Fruit fly (Drosophila melanogaster): Measurements from ENCODE around the gene CG14915.

The CG14915 gene

dm6 chr2L:11027825-11028496, 42.9 kb upstream of the CG14915 start:
- TF ChIP-seq Hnf4 (GFP tag; optimal IDR thresholded peaks at IDR 0.05) (no peak), fru (GFP tag; optimal IDR thresholded peaks at IDR 0.05) (no peak), h (GFP tag; optimal IDR thresholded peaks at IDR 0.05) (no peak), Dif (GFP tag; optimal IDR thresholded peaks at IDR 0.05; ENCODE audit: partially characterized antibody) (no peak), lola (GFP tag; optimal IDR thresholded peaks at IDR 0.05) (no peak), Vsx2 (GFP tag; optimal IDR thresholded peaks at IDR 0.05; ENCODE audit: partially characterized antibody) (no peak), dl (GFP tag; optimal IDR thresholded peaks at IDR 0.05; ENCODE audit: insufficient read depth in 1 of 2, partially characterized antibody in 2 of 2) (no peak), Dfd (GFP tag; optimal IDR thresholded peaks at IDR 0.05) (no peak), psq (GFP tag; optimal IDR thresholded peaks at IDR 0.05) (no peak), tai (GFP tag; optimal IDR thresholded peaks at IDR 0.05) (no peak), Jra (GFP tag; optimal IDR thresholded peaks at IDR 0.05) (no peak), GATAd (GFP tag; optimal IDR thresholded peaks at IDR 0.05) (no peak), OdsH (GFP tag; optimal IDR thresholded peaks at IDR 0.05) (no peak), pan (optimal IDR thresholded peaks at IDR 0.05) (no peak)

dm6 chr2L:11032285-11032970, 38.4 kb upstream of the CG14915 start:
- no peak for TF ChIP-seq Jra (GFP tag; optimal IDR thresholded peaks at IDR 0.05)

- no peak for TF ChIP-seq Hr83 (GFP tag; optimal IDR thresholded peaks at IDR 0.05; ENCODE audit: poor library complexity, severe bottlenecking)
- no peak for TF ChIP-seq Abd-B (GFP tag; optimal IDR thresholded peaks at IDR 0.05)
- no peak for TF ChIP-seq pan (optimal IDR thresholded peaks at IDR 0.05)
- no peak for TF ChIP-seq Vsx2 (GFP tag; optimal IDR thresholded peaks at IDR 0.05; ENCODE audit: partially characterized antibody)
- TF ChIP-seq dl (GFP tag; optimal IDR thresholded peaks at IDR 0.05; ENCODE audit: insufficient read depth in 1 of 2, partially characterized antibody in 2 of 2): no peak
- TF ChIP-seq N (GFP tag; optimal IDR thresholded peaks at IDR 0.05): no peak
- TF ChIP-seq fru (GFP tag; optimal IDR thresholded peaks at IDR 0.05): no peak
Measured at dm6 chr2L:11034495-11034894, 36.3 kb upstream of the CG14915 start, which contains the start of gene CG18666. CG18666 (plus strand) TSS chr2L:11034795.

- TF ChIP-seq dsf (GFP tag; optimal IDR thresholded peaks at IDR 0.05; ENCODE audit: borderline replicate concordance) (no peak), Dfd (GFP tag; optimal IDR thresholded peaks at IDR 0.05) (no peak), Myc (optimal IDR thresholded peaks at IDR 0.05) (no peak), HLH106 (tag; optimal IDR thresholded peaks at IDR 0.05) (no peak), Sp1 (GFP tag; optimal IDR thresholded peaks at IDR 0.05) (no peak), usp (GFP tag; optimal IDR thresholded peaks at IDR 0.05) (no peak), Vsx2 (GFP tag; optimal IDR thresholded peaks at IDR 0.05; ENCODE audit: partially characterized antibody) (no peak), woc (GFP tag; optimal IDR thresholded peaks at IDR 0.05) (no peak), Hr78 (GFP tag; optimal IDR thresholded peaks at IDR 0.05) (no peak), foxo (GFP tag; optimal IDR thresholded peaks at IDR 0.05) (no peak), tai (GFP tag; optimal IDR thresholded peaks at IDR 0.05) (peak; percentile 43), dl (GFP tag; optimal IDR thresholded peaks at IDR 0.05; ENCODE audit: insufficient read depth in 1 of 2, partially characterized antibody in 2 of 2) (no peak), h (GFP tag; optimal IDR thresholded peaks at IDR 0.05) (no peak), N (GFP tag; optimal IDR thresholded peaks at IDR 0.05) (no peak), Abd-B (GFP tag; optimal IDR thresholded peaks at IDR 0.05) (no peak), CG9705 (GFP tag; optimal IDR thresholded peaks at IDR 0.05) (no peak), jim (GFP tag; optimal IDR thresholded peaks at IDR 0.05) (no peak), psq (GFP tag; optimal IDR thresholded peaks at IDR 0.05) (no peak), Dif (GFP tag; optimal IDR thresholded peaks at IDR 0.05; ENCODE audit: partially characterized antibody) (no peak), CrebA (GFP tag; optimal IDR thresholded peaks at IDR 0.05; ENCODE audit: borderline replicate concordance) (no peak), CG32264 (GFP tag; optimal IDR thresholded peaks at IDR 0.05) (no peak), ey (GFP tag; optimal IDR thresholded peaks at IDR 0.05) (no peak), OdsH (GFP tag; optimal IDR thresholded peaks at IDR 0.05) (no peak), dmrt93B (GFP tag; optimal IDR thresholded peaks at IDR 0.05) (no peak), sage (GFP tag; optimal IDR thresholded peaks at IDR 0.05) (no peak), lola (GFP tag; optimal IDR thresholded peaks at IDR 0.05) (no peak), rgr (GFP tag; optimal IDR thresholded peaks at IDR 0.05) (peak; percentile 16), Mio (GFP tag; optimal IDR thresholded peaks at IDR 0.05) (no peak), br (GFP tag; optimal IDR thresholded peaks at IDR 0.05) (peak; percentile 36), fru (GFP tag; optimal IDR thresholded peaks at IDR 0.05) (peak; percentile 27), GATAd (GFP tag; optimal IDR thresholded peaks at IDR 0.05) (no peak), pan (optimal IDR thresholded peaks at IDR 0.05) (no peak), brk (GFP tag; optimal IDR thresholded peaks at IDR 0.05) (no peak), sv (GFP tag; optimal IDR thresholded peaks at IDR 0.05) (peak; percentile 43)
Measured at dm6 chr2L:11037583-11038517, 33.0 kb upstream of the CG14915 start.
